Worm (Caenorhabditis elegans) whole organism, L3 larva: ENCODE results near the gene F07A11.4.

Experiments used
- ceh-82 ChIP-seq: fragments of 150-350 bp; optimal IDR thresholded peaks from 2 replicates; lab custom pipeline; 2014; ENCODE audit warnings: missing biosample characterization, missing genetic modification characterization
- nhr-76 ChIP-seq: fragments of 150-350 bp; sonication (generic microtip); optimal IDR thresholded peaks from 5 replicates; lab custom pipeline; 2014; ENCODE audit warnings: missing biosample characterization, missing genetic modification characterization

ce11 chrII:11577397-11577796, 23.4 kb upstream of the F07A11.4 start, which contains the start of gene pcs-1:
- TF ChIP-seq nhr-76 (tag; lab: Kevin White, UChicago) (no peak), ceh-82 (tag; lab: Kevin White, UChicago) (no peak)
